Worm (Caenorhabditis elegans): ENCODE results near the gene urb-1.

urb-1 gene

DNA sequence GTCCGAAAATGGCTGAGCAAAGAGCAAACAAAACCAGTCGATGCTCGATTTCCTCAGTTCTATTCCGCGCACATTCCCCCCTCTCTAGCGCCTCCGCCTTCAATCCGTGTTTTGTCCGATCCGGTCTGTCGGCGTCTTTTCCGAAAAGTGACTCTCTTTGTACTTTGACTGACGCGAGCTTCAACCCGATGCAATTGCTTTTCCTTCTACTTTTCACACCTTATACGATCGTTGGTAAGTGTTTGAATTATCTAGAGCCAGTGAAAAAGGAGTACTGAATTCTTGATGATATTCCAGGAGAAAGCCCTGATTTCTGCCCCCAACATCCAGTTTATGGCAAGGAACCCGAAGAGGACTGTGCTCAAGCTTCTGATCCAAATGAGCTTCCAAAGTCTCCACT is 9.0 kb downstream of the urb-1 start, which contains the start of gene cht-6:
cht-6 (plus strand) TSS at position 9 of the 400 bp plus-strand sequence.
- TF ChIP-seq tbx-11 (GFP tag; IDR thresholded peaks at IDR 0.05) (no peak), ets-7 (tag; optimal IDR thresholded peaks at IDR 0.05) (no peak), hnd-1 (tag; optimal IDR thresholded peaks at IDR 0.05) (no peak), ama-1 (optimal IDR thresholded peaks at IDR 0.05) (no peak), hmbx-1 (tag; optimal IDR thresholded peaks at IDR 0.05) (no peak), ceh-13 (GFP tag; optimal IDR thresholded peaks at IDR 0.05) (no peak), F13C5.2 (tag; optimal IDR thresholded peaks at IDR 0.05) (no peak), sea-1 (GFP tag; conservative IDR thresholded peaks at IDR 0.05) (no peak), scrt-1 (GFP tag; IDR thresholded peaks at IDR 0.05) (no peak), pes-1 (GFP tag; IDR thresholded peaks at IDR 0.05) (no peak), aly-1 (tag; optimal IDR thresholded peaks at IDR 0.05) (no peak), hmg-4 (GFP tag; optimal IDR thresholded peaks at IDR 0.05) (no peak), ceh-36 (tag; optimal IDR thresholded peaks at IDR 0.05) (no peak), tra-4 (tag; optimal IDR thresholded peaks at IDR 0.05) (no peak), tbx-37 (GFP tag; conservative IDR thresholded peaks at IDR 0.05) (no peak), flt-1 (GFP tag; IDR thresholded peaks at IDR 0.05) (no peak), B0310.2 (tag; optimal IDR thresholded peaks at IDR 0.05) (no peak)

DNA sequence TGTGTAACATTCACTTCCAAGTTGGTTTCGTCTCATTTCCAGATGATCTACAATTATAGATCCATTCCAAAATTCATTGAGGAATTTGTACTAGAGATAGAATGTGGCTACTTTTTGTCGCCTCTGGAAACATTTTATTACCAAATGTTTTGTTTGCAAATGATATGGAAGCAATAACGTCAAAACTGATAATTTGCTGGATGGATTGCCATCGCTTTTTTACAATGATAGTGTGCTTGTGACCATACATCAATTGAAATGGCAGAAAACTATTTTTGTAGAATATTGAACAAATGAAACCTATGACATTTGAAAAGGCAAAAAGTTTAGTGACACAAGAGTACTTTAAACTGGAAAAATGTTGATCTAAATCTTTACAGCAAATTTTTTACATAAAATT is 9.5 kb downstream of the urb-1 start:
- TF ChIP-seq ceh-36 (tag; optimal IDR thresholded peaks at IDR 0.05) = no peak
- no peak for TF ChIP-seq hmg-4 (GFP tag; optimal IDR thresholded peaks at IDR 0.05)
- no peak for TF ChIP-seq F13C5.2 (tag; optimal IDR thresholded peaks at IDR 0.05)
- no peak for TF ChIP-seq tbx-11 (GFP tag; IDR thresholded peaks at IDR 0.05)
- TF ChIP-seq tra-4 (tag; optimal IDR thresholded peaks at IDR 0.05) = no peak
- no peak for TF ChIP-seq hnd-1 (tag; optimal IDR thresholded peaks at IDR 0.05)
- TF ChIP-seq tbx-37 (GFP tag; conservative IDR thresholded peaks at IDR 0.05) = no peak
- TF ChIP-seq pes-1 (GFP tag; IDR thresholded peaks at IDR 0.05) = no peak
- TF ChIP-seq aly-1 (tag; optimal IDR thresholded peaks at IDR 0.05) = no peak
- TF ChIP-seq sea-1 (GFP tag; conservative IDR thresholded peaks at IDR 0.05) = no peak
- no peak for TF ChIP-seq B0310.2 (tag; optimal IDR thresholded peaks at IDR 0.05)
- no peak for TF ChIP-seq ceh-13 (GFP tag; optimal IDR thresholded peaks at IDR 0.05)
- no peak for TF ChIP-seq scrt-1 (GFP tag; IDR thresholded peaks at IDR 0.05)
- TF ChIP-seq flt-1 (GFP tag; IDR thresholded peaks at IDR 0.05) = no peak
- TF ChIP-seq ama-1 (optimal IDR thresholded peaks at IDR 0.05) = no peak
- no peak for TF ChIP-seq ets-7 (tag; optimal IDR thresholded peaks at IDR 0.05)
- TF ChIP-seq hmbx-1 (tag; optimal IDR thresholded peaks at IDR 0.05) = no peak

- TF ChIP-seq tra-4 (tag; optimal IDR thresholded peaks at IDR 0.05) (no peak), tbx-37 (GFP tag; conservative IDR thresholded peaks at IDR 0.05) (no peak), hmbx-1 (tag; optimal IDR thresholded peaks at IDR 0.05) (no peak), F13C5.2 (tag; optimal IDR thresholded peaks at IDR 0.05) (no peak), sea-1 (GFP tag; conservative IDR thresholded peaks at IDR 0.05) (no peak), scrt-1 (GFP tag; IDR thresholded peaks at IDR 0.05) (no peak), hnd-1 (tag; optimal IDR thresholded peaks at IDR 0.05) (no peak), B0310.2 (tag; optimal IDR thresholded peaks at IDR 0.05) (no peak), tbx-11 (GFP tag; IDR thresholded peaks at IDR 0.05) (no peak), pes-1 (GFP tag; IDR thresholded peaks at IDR 0.05) (no peak), flt-1 (GFP tag; IDR thresholded peaks at IDR 0.05) (no peak), ama-1 (optimal IDR thresholded peaks at IDR 0.05) (no peak), ceh-13 (GFP tag; optimal IDR thresholded peaks at IDR 0.05) (no peak), hmg-4 (GFP tag; optimal IDR thresholded peaks at IDR 0.05) (no peak), aly-1 (tag; optimal IDR thresholded peaks at IDR 0.05) (no peak), ceh-36 (tag; optimal IDR thresholded peaks at IDR 0.05) (no peak), ets-7 (tag; optimal IDR thresholded peaks at IDR 0.05) (no peak)
Observed at ce11 chrV:6413057-6413456, 10.9 kb downstream of the urb-1 start.

- TF ChIP-seq tbx-37 (GFP tag; conservative IDR thresholded peaks at IDR 0.05) (no peak), tra-4 (tag; optimal IDR thresholded peaks at IDR 0.05) (no peak), F13C5.2 (tag; optimal IDR thresholded peaks at IDR 0.05) (no peak), aly-1 (tag; optimal IDR thresholded peaks at IDR 0.05) (no peak), pes-1 (GFP tag; IDR thresholded peaks at IDR 0.05) (no peak), scrt-1 (GFP tag; IDR thresholded peaks at IDR 0.05) (no peak), hnd-1 (tag; optimal IDR thresholded peaks at IDR 0.05) (no peak), hmg-4 (GFP tag; optimal IDR thresholded peaks at IDR 0.05) (no peak), flt-1 (GFP tag; IDR thresholded peaks at IDR 0.05) (no peak), tbx-11 (GFP tag; IDR thresholded peaks at IDR 0.05) (no peak), ets-7 (tag; optimal IDR thresholded peaks at IDR 0.05) (no peak), ceh-36 (tag; optimal IDR thresholded peaks at IDR 0.05) (no peak)
Observed at ce11 chrV:6411161-6411560, 12.8 kb downstream of the urb-1 start.

DNA sequence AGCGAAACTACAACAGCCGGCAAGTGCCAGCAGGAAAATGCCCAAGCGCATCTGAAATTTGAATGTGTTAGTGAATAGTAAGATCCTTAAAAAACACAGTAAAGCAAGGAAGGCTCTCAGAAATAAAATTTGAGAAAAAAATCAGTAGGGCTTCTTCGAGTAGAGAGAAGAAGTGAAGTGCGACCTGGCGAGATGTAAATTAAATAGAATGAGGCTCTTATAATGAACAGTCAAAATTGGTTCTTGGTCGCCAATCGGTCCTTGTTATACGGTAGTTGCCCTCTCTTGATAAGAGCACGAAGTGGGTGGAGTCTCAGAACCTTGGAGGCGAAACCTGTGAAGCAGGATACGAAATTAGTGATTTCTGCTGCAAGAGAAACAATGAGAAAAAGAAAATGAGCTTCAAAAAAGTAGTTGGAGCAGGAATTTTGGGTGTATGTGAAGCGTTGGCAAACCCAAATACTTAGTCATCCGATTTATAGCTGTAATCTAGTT is 15.2 kb downstream of the urb-1 start, which contains the start of gene bcf-1:
bcf-1 (minus strand) TSS at position 51 of the 495 bp plus-strand sequence.
- TF ChIP-seq B0310.2 (tag; optimal IDR thresholded peaks at IDR 0.05) (no peak), F13C5.2 (tag; optimal IDR thresholded peaks at IDR 0.05) (no peak), scrt-1 (GFP tag; IDR thresholded peaks at IDR 0.05) (no peak)

ce11 chrV:6407587-6407986 is 16.4 kb downstream of the urb-1 start:
- no peak for TF ChIP-seq ama-1 (optimal IDR thresholded peaks at IDR 0.05)
- no peak for TF ChIP-seq ets-7 (tag; optimal IDR thresholded peaks at IDR 0.05)
- no peak for TF ChIP-seq tbx-37 (GFP tag; conservative IDR thresholded peaks at IDR 0.05)
- TF ChIP-seq ceh-13 (GFP tag; optimal IDR thresholded peaks at IDR 0.05) = no peak
- no peak for TF ChIP-seq ceh-36 (tag; optimal IDR thresholded peaks at IDR 0.05)
- no peak for TF ChIP-seq B0310.2 (tag; optimal IDR thresholded peaks at IDR 0.05)
- no peak for TF ChIP-seq sea-1 (GFP tag; conservative IDR thresholded peaks at IDR 0.05)
- TF ChIP-seq hmbx-1 (tag; optimal IDR thresholded peaks at IDR 0.05) = no peak
- no peak for TF ChIP-seq F13C5.2 (tag; optimal IDR thresholded peaks at IDR 0.05)
- TF ChIP-seq hnd-1 (tag; optimal IDR thresholded peaks at IDR 0.05) = no peak
- TF ChIP-seq tra-4 (tag; optimal IDR thresholded peaks at IDR 0.05) = no peak
- TF ChIP-seq scrt-1 (GFP tag; IDR thresholded peaks at IDR 0.05) = no peak
- no peak for TF ChIP-seq aly-1 (tag; optimal IDR thresholded peaks at IDR 0.05)
- no peak for TF ChIP-seq flt-1 (GFP tag; IDR thresholded peaks at IDR 0.05)

DNA sequence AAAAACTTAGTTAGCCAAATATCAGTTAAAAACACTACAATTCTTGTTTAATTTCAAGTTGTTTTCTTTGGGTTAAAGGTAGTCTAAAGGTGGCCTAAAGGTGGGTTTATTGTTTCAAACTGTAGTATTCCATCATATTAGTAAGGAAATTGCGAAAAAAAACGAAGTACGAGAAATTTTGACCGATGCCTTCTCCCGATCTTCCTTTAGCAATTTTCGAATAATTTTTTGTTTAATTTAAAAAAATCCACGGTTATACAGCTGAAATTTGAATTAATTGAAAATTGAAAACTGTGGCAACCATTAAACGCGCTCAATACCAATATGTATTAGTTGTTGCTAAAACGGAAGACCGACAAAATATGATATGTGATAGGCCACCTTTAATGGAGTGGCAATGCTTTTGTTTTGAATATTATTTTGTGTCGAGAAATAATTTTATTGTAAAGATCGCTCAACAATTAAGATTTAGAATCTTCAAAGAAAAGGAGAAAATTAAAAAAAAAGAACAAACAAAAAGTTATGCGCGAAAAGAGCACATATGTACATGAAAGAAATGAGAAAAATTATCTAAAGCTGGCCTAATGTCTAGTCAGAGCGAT is 22.9 kb downstream of the urb-1 start:
- TF ChIP-seq hmbx-1 (tag; optimal IDR thresholded peaks at IDR 0.05) (no peak), sea-1 (GFP tag; conservative IDR thresholded peaks at IDR 0.05) (no peak), F13C5.2 (tag; optimal IDR thresholded peaks at IDR 0.05) (no peak), ets-7 (tag; optimal IDR thresholded peaks at IDR 0.05) (no peak), aly-1 (tag; optimal IDR thresholded peaks at IDR 0.05) (no peak), ceh-13 (GFP tag; optimal IDR thresholded peaks at IDR 0.05) (no peak), hmg-4 (GFP tag; optimal IDR thresholded peaks at IDR 0.05) (no peak), ama-1 (optimal IDR thresholded peaks at IDR 0.05) (no peak), tra-4 (tag; optimal IDR thresholded peaks at IDR 0.05) (no peak), flt-1 (GFP tag; IDR thresholded peaks at IDR 0.05) (no peak), pes-1 (GFP tag; IDR thresholded peaks at IDR 0.05) (no peak), tbx-37 (GFP tag; conservative IDR thresholded peaks at IDR 0.05) (no peak), hnd-1 (tag; optimal IDR thresholded peaks at IDR 0.05) (no peak), scrt-1 (GFP tag; IDR thresholded peaks at IDR 0.05) (no peak), B0310.2 (tag; optimal IDR thresholded peaks at IDR 0.05) (no peak), tbx-11 (GFP tag; IDR thresholded peaks at IDR 0.05) (no peak), ceh-36 (tag; optimal IDR thresholded peaks at IDR 0.05) (no peak)

All from whole organism, early embryonic.